Worm (Caenorhabditis elegans) whole organism, mixed stage, embryonic: Measurements from ENCODE around the gene F46C8.1.

ENCODE experiments used
- M03D4.4 ChIP-seq: sonication (generic microtip); optimal IDR thresholded peaks from 2 replicates; lab custom pipeline; 2017; ENCODE audit warnings: mild to moderate bottlenecking, missing genetic modification characterization, missing compliant biosample characterization
- bed-3 ChIP-seq: fragments of 200-800 bp; sonication (Bioruptor generic); optimal IDR thresholded peaks from 3 replicates; lab custom pipeline; 2018; ENCODE audit warnings: mild to moderate bottlenecking, missing genetic modification characterization, moderate library complexity, missing compliant biosample characterization
- blmp-1 ChIP-seq: fragments of 150-350 bp; optimal IDR thresholded peaks from 2 replicates; lab custom pipeline; 2014; ENCODE audit warnings: missing biosample characterization, missing genetic modification characterization
- ceh-39 ChIP-seq: fragments of 150-350 bp; optimal IDR thresholded peaks from 2 replicates; lab custom pipeline; 2014; ENCODE audit warnings: missing biosample characterization, missing genetic modification characterization
- ceh-43 ChIP-seq: fragments of 200-800 bp; sonication (Bioruptor generic); optimal IDR thresholded peaks from 2 replicates; lab custom pipeline; 2018; ENCODE audit warnings: mild to moderate bottlenecking, missing genetic modification characterization, moderate library complexity, missing compliant biosample characterization
- ceh-83 ChIP-seq: fragments of 200-800 bp; sonication (Bioruptor generic); optimal IDR thresholded peaks from 2 replicates; lab custom pipeline; 2018; ENCODE audit warnings: mild to moderate bottlenecking, missing genetic modification characterization, missing compliant biosample characterization
- ces-1 ChIP-seq: fragments of 150-350 bp; optimal IDR thresholded peaks from 2 replicates; lab custom pipeline; 2014; ENCODE audit warnings: missing biosample characterization, missing genetic modification reagents, missing genetic modification characterization
- cnd-1 ChIP-seq: fragments of 200-800 bp; sonication (Bioruptor generic); optimal IDR thresholded peaks from 2 replicates; lab custom pipeline; 2018; ENCODE audit warnings: mild to moderate bottlenecking, missing genetic modification characterization, missing compliant biosample characterization
- drap-1 ChIP-seq: fragments of 200-800 bp; sonication (Bioruptor generic); optimal IDR thresholded peaks from 3 replicates; lab custom pipeline; 2018; ENCODE audit warnings: mild to moderate bottlenecking, missing genetic modification characterization, missing compliant biosample characterization
- elt-1 ChIP-seq: sonication (generic microtip); optimal IDR thresholded peaks from 2 replicates; lab custom pipeline; 2017; ENCODE audit warnings: missing genetic modification characterization, mild to moderate bottlenecking, missing compliant biosample characterization, antibody characterized with exemption, moderate library complexity, borderline replicate concordance; ENCODE audit not compliant: insufficient read depth
- elt-3 ChIP-seq: fragments of 150-350 bp; optimal IDR thresholded peaks from 2 replicates; lab custom pipeline; 2014; ENCODE audit warnings: missing biosample characterization, missing genetic modification characterization
- ham-2 ChIP-seq: fragments of 200-800 bp; sonication (Bioruptor generic); optimal IDR thresholded peaks from 2 replicates; lab custom pipeline; 2018; ENCODE audit warnings: mild to moderate bottlenecking, missing genetic modification characterization, missing compliant biosample characterization
- hlh-1 ChIP-seq: fragments of 150-350 bp; optimal IDR thresholded peaks from 2 replicates; lab custom pipeline; 2014; ENCODE audit warnings: missing biosample characterization, missing genetic modification reagents, missing genetic modification characterization
- lin-13 ChIP-seq: fragments of 150-350 bp; optimal IDR thresholded peaks from 2 replicates; lab custom pipeline; 2014; ENCODE audit warnings: missing biosample characterization, missing genetic modification characterization
- lin-32 ChIP-seq: fragments of 200-800 bp; sonication (Bioruptor generic); optimal IDR thresholded peaks from 2 replicates; lab custom pipeline; 2018; ENCODE audit warnings: mild to moderate bottlenecking, missing genetic modification characterization, missing compliant biosample characterization
- lsy-2 ChIP-seq: fragments of 150-350 bp; optimal IDR thresholded peaks from 2 replicates; lab custom pipeline; 2014; ENCODE audit warnings: missing biosample characterization, missing genetic modification characterization
- mep-1 ChIP-seq: fragments of 150-350 bp; optimal IDR thresholded peaks from 2 replicates; lab custom pipeline; 2017; ENCODE audit warnings: missing biosample characterization, missing genetic modification reagents, missing genetic modification characterization, inconsistent platforms
- mls-2 ChIP-seq: sonication (generic microtip); optimal IDR thresholded peaks from 2 replicates; lab custom pipeline; 2016; ENCODE audit warnings: mild to moderate bottlenecking, missing genetic modification characterization, moderate library complexity, missing compliant biosample characterization
- nhr-2 ChIP-seq: fragments of 150-350 bp; optimal IDR thresholded peaks from 2 replicates; lab custom pipeline; 2014; ENCODE audit warnings: missing biosample characterization, missing genetic modification characterization
- nhr-237 ChIP-seq: fragments of 150-350 bp; optimal IDR thresholded peaks from 2 replicates; lab custom pipeline; 2014; ENCODE audit warnings: missing biosample characterization, missing genetic modification characterization
- nhr-76 ChIP-seq: sonication (generic microtip); optimal IDR thresholded peaks from 2 replicates; lab custom pipeline; 2017; ENCODE audit warnings: missing biosample characterization, missing genetic modification characterization
- pha-4 ChIP-seq: fragments of 150-350 bp; optimal IDR thresholded peaks from 2 replicates; lab custom pipeline; 2018; ENCODE audit warnings: missing biosample characterization, missing genetic modification reagents, missing genetic modification characterization
- sem-2 ChIP-seq: fragments of 200-800 bp; sonication (Bioruptor generic); optimal IDR thresholded peaks from 2 replicates; lab custom pipeline; 2018; ENCODE audit warnings: mild to moderate bottlenecking, missing genetic modification characterization, missing compliant biosample characterization
- snpc-4 ChIP-seq: fragments of 150-350 bp; optimal IDR thresholded peaks from 2 replicates; lab custom pipeline; 2014; ENCODE audit warnings: missing biosample characterization, missing genetic modification characterization
- sptf-1 ChIP-seq: sonication (generic microtip); optimal IDR thresholded peaks from 2 replicates; lab custom pipeline; 2017; ENCODE audit warnings: mild to moderate bottlenecking, missing genetic modification characterization, moderate library complexity, missing compliant biosample characterization
- tbx-8 ChIP-seq: fragments of 200-800 bp; sonication (Bioruptor generic); optimal IDR thresholded peaks from 2 replicates; lab custom pipeline; 2018; ENCODE audit warnings: mild to moderate bottlenecking, missing genetic modification characterization, moderate library complexity, missing compliant biosample characterization
- unc-120 ChIP-seq: sonication (generic microtip); optimal IDR thresholded peaks from 2 replicates; lab custom pipeline; 2017; ENCODE audit warnings: missing genetic modification characterization, missing compliant biosample characterization; ENCODE audit not compliant: poor library complexity, severe bottlenecking
- unc-39 ChIP-seq: fragments of 150-350 bp; optimal IDR thresholded peaks from 2 replicates; lab custom pipeline; 2014; ENCODE audit warnings: missing biosample characterization, missing genetic modification characterization
- zip-8 ChIP-seq: fragments of 150-350 bp; optimal IDR thresholded peaks from 2 replicates; lab custom pipeline; 2014; ENCODE audit warnings: missing biosample characterization, missing genetic modification characterization

Gene F46C8.1

ce11 chrX:7525271-7525670 is 23.0 kb upstream of the F46C8.1 start, which contains the start of gene F46C8.3:
Gene F46C8.3, plus strand, starts transcription at chrX:7525571.
- TF ChIP-seq ceh-43 (no peak), tbx-8 (GFP tag; lab: Kevin White, UChicago) (no peak), pha-4 (no peak), elt-3 (tag; lab: Kevin White, UChicago) (no peak), ham-2 (no peak), lin-13 (tag; lab: Kevin White, UChicago) (no peak), unc-120 (tag; lab: Kevin White, UChicago) (no peak), mls-2 (tag; lab: Kevin White, UChicago) (no peak), elt-1 (no peak), blmp-1 (no peak), ces-1 (no peak), nhr-2 (tag; lab: Kevin White, UChicago) (no peak), lin-32 (no peak), M03D4.4 (tag; lab: Kevin White, UChicago) (no peak), unc-39 (tag; lab: Kevin White, UChicago) (no peak), mep-1 (tag; lab: Kevin White, UChicago) (no peak)

ce11 chrX:7532632-7533031 is 15.6 kb upstream of the F46C8.1 start, which contains the start of gene ceh-14:
Gene ceh-14, minus strand, starts transcription at chrX:7532732.
- no peak for TF ChIP-seq ham-2
- no peak for TF ChIP-seq M03D4.4 (tag; lab: Kevin White, UChicago)
- no peak for TF ChIP-seq unc-39 (tag; lab: Kevin White, UChicago)
- TF ChIP-seq elt-3 (tag; lab: Kevin White, UChicago), result no peak
- TF ChIP-seq snpc-4, result no peak
- TF ChIP-seq tbx-8 (GFP tag; lab: Kevin White, UChicago), result no peak
- no peak for TF ChIP-seq ceh-83 (GFP tag; lab: Kevin White, UChicago)
- no peak for TF ChIP-seq lsy-2 (tag; lab: Kevin White, UChicago)
- no peak for TF ChIP-seq cnd-1
- TF ChIP-seq hlh-1 (tag; lab: Kevin White, UChicago), result no peak
- no peak for TF ChIP-seq zip-8 (tag; lab: Kevin White, UChicago)
- TF ChIP-seq drap-1 (GFP tag; lab: Kevin White, UChicago), result no peak
- no peak for TF ChIP-seq unc-120 (tag; lab: Kevin White, UChicago)
- no peak for TF ChIP-seq blmp-1
- TF ChIP-seq bed-3, result no peak
- no peak for TF ChIP-seq nhr-76 (tag; lab: Kevin White, UChicago)
- TF ChIP-seq sptf-1 (tag; lab: Kevin White, UChicago), result no peak

- TF ChIP-seq mls-2 (tag; lab: Kevin White, UChicago) (peak; percentile 26), sptf-1 (tag; lab: Kevin White, UChicago) (no peak), lin-32 (peak; percentile 15), unc-39 (tag; lab: Kevin White, UChicago) (no peak), sem-2 (GFP tag; lab: Kevin White, UChicago) (no peak), pha-4 (no peak), unc-120 (tag; lab: Kevin White, UChicago) (no peak)
Measured at ce11 chrX:7534454-7534853, 13.8 kb upstream of the F46C8.1 start.

ce11 chrX:7536869-7537268 is 11.4 kb upstream of the F46C8.1 start:
- TF ChIP-seq snpc-4 (no peak), pha-4 (no peak), lin-32 (no peak), bed-3 (no peak), ceh-39 (tag; lab: Kevin White, UChicago) (no peak), lin-13 (tag; lab: Kevin White, UChicago) (no peak), blmp-1 (no peak), zip-8 (tag; lab: Kevin White, UChicago) (no peak), tbx-8 (GFP tag; lab: Kevin White, UChicago) (no peak), mep-1 (tag; lab: Kevin White, UChicago) (no peak), elt-1 (no peak), unc-120 (tag; lab: Kevin White, UChicago) (no peak), lsy-2 (tag; lab: Kevin White, UChicago) (no peak), nhr-237 (tag; lab: Kevin White, UChicago) (no peak), hlh-1 (tag; lab: Kevin White, UChicago) (no peak), elt-3 (tag; lab: Kevin White, UChicago) (no peak)

- no peak for TF ChIP-seq lsy-2 (tag; lab: Kevin White, UChicago)
- TF ChIP-seq ham-2, result peak; percentile 18
- TF ChIP-seq elt-1, result peak; percentile 86
- no peak for TF ChIP-seq M03D4.4 (tag; lab: Kevin White, UChicago)
- TF ChIP-seq cnd-1, result no peak
- no peak for TF ChIP-seq ces-1
- no peak for TF ChIP-seq lin-32
- TF ChIP-seq sem-2 (GFP tag; lab: Kevin White, UChicago), result no peak
- no peak for TF ChIP-seq ceh-43
Measured at ce11 chrX:7537742-7538268, 10.5 kb upstream of the F46C8.1 start, which contains the start of gene dpy-7. Gene dpy-7, minus strand, starts transcription at chrX:7537792.
